Fruit fly (Drosophila melanogaster): ENCODE measurements around the gene CG14223.

The CG14223 gene

dm6 chrX:19665684-19666141 is 1.9 kb upstream of the CG14223 start (continued):
- TF ChIP-seq prd (optimal IDR thresholded peaks at IDR 0.05) (no peak), prd (GFP tag; IDR thresholded peaks at IDR 0.05) (peak; percentile 78), slbo (GFP tag; IDR thresholded peaks at IDR 0.05) (peak; percentile 85), sc (optimal IDR thresholded peaks at IDR 0.05) (no peak), sc (GFP tag; optimal IDR thresholded peaks at IDR 0.05) (no peak), crp (GFP tag; optimal IDR thresholded peaks at IDR 0.05) (peak in 1 of 2 experiments; percentile 23), nau (GFP tag; optimal IDR thresholded peaks at IDR 0.05) (no peak), fd102C (GFP tag; optimal IDR thresholded peaks at IDR 0.05) (no peak), HHEX (GFP tag; optimal IDR thresholded peaks at IDR 0.05) (no peak), Dll (GFP tag; IDR thresholded peaks at IDR 0.05; ENCODE audit: partially characterized antibody) (peak; percentile 35; the same call in 1 of the 4 replicates), CG3281 (GFP tag; optimal IDR thresholded peaks at IDR 0.05) (no peak), Sox102F (GFP tag; optimal IDR thresholded peaks at IDR 0.05) (no peak), Hand (GFP tag; optimal IDR thresholded peaks at IDR 0.05) (no peak), gcm (GFP tag; optimal IDR thresholded peaks at IDR 0.05) (no peak), pros (GFP tag; optimal IDR thresholded peaks at IDR 0.05) (no peak), jigr1 (GFP tag; IDR thresholded peaks at IDR 0.05) (no peak), crol (GFP tag; IDR thresholded peaks at IDR 0.05) (no peak), az2 (GFP tag; optimal IDR thresholded peaks at IDR 0.05) (peak; percentile 7), cg (GFP tag; optimal IDR thresholded peaks at IDR 0.05) (peak; percentile 65), NK7.1 (GFP tag; optimal IDR thresholded peaks at IDR 0.05) (no peak), CG12155 (GFP tag; optimal IDR thresholded peaks at IDR 0.05) (no peak), croc (GFP tag; conservative IDR thresholded peaks at IDR 0.05) (no peak), CG13424 (tag; optimal IDR thresholded peaks at IDR 0.05) (peak; percentile 23), CG12744 (GFP tag; optimal IDR thresholded peaks at IDR 0.05) (peak; percentile 24), CG1792 (GFP tag; optimal IDR thresholded peaks at IDR 0.05) (peak; percentile 8), CG11560 (tag; IDR thresholded peaks at IDR 0.05) (0 out of 3 replicates have a peak, but pooled peaks have one; percentile 43), slou (GFP tag; optimal IDR thresholded peaks at IDR 0.05) (no peak), CG7357 (GFP tag; IDR thresholded peaks at IDR 0.05) (no peak), Abd-B (GFP tag; optimal IDR thresholded peaks at IDR 0.05) (no peak), ssp (GFP tag; IDR thresholded peaks at IDR 0.05) (0 out of 2 replicates have a peak, but pooled peaks have one; percentile 18), CG18599 (GFP tag; optimal IDR thresholded peaks at IDR 0.05) (peak; percentile 25), wdn (GFP tag; IDR thresholded peaks at IDR 0.05) (peak; percentile 29; the same call in 1 of the 2 replicates), Kr (GFP tag; optimal IDR thresholded peaks at IDR 0.05) (no peak), GATAe (GFP tag; conservative IDR thresholded peaks at IDR 0.05) (no peak), knrl (GFP tag; IDR thresholded peaks at IDR 0.05; ENCODE audit: partially characterized antibody) (peak; percentile 64; the same call in 2 of the 3 replicates), emc (GFP tag; optimal IDR thresholded peaks at IDR 0.05) (no peak), Six4 (GFP tag; optimal IDR thresholded peaks at IDR 0.05) (no peak), Nf-YC (tag; optimal IDR thresholded peaks at IDR 0.05) (no peak), Hey (tag; optimal IDR thresholded peaks at IDR 0.05) (no peak), ems (GFP tag; optimal IDR thresholded peaks at IDR 0.05) (peak; percentile 24), usp (GFP tag; optimal IDR thresholded peaks at IDR 0.05) (no peak), CG13296 (GFP tag; optimal IDR thresholded peaks at IDR 0.05) (no peak), CG15601 (tag; optimal IDR thresholded peaks at IDR 0.05) (no peak), CG17186 (GFP tag; optimal IDR thresholded peaks at IDR 0.05) (no peak), NC2α (GFP tag; optimal IDR thresholded peaks at IDR 0.05) (no peak), CG14860 (GFP tag; IDR thresholded peaks at IDR 0.05; ENCODE audit: partially characterized antibody) (0 out of 3 replicates have a peak, but pooled peaks have one; percentile 30), rib (GFP tag; IDR thresholded peaks at IDR 0.05) (0 out of 2 replicates have a peak, but pooled peaks have one; percentile 13), pfk (GFP tag; optimal IDR thresholded peaks at IDR 0.05) (no peak), btn (GFP tag; optimal IDR thresholded peaks at IDR 0.05) (no peak), CG18476 (GFP tag; optimal IDR thresholded peaks at IDR 0.05) (no peak), Camta (GFP tag; optimal IDR thresholded peaks at IDR 0.05) (peak; percentile 5)

Data from whole organism, embryonic.